1 fruit fly cellular context compared by ENCODE assay signal in the genomic region with DNA sequence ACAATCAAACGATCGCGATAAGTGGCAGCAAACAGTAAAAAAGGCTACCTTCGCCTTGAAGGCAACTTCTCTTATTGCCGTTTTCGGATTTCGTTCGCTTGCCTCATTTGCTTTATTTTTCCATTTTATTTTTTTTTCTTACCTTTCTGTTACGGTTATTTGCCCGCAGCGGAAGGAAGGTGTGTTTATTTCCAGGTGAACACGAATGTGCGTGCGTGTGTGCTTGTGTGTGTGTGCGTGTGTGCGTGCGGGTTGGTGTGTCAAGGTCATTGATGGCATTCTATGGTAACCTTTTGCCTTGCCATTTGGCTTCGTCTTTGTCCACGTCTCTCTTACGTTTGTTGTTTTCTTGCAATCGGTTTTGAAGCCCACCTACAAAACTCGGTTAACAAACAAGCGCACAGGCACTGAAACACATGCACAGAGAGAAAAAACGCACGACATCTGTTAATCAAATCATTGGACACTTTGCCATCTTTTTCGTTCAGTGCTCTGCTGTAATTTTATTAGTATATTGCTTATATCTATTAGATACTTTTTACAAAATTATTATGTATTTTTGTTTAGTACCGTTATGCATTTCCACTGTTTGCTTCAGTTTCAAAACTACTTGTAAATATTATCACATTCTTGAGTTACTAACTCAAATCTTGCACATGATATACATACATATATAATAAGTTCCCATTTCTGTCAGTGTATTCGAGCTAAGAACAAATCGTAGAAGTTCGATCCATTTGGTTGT.
TF ChIP-seq lines count a peak whose summit lies in the region.

No protein-coding gene starts in this region.

TF ChIP-seq in whole organism, embryonic, 481 proteins besides CTCF, POLR2A, EP300 and RAD21 (continued from another document and continues in another):
- no peak for TF ChIP-seq Atf-2 (GFP tag; optimal IDR thresholded peaks at IDR 0.05; lab: Kevin White, UChicago)
- TF ChIP-seq BtbVII (GFP tag; optimal IDR thresholded peaks at IDR 0.05; lab: Kevin White, UChicago) = peak; percentile 48
- no peak for TF ChIP-seq tin (GFP tag; optimal IDR thresholded peaks at IDR 0.05; lab: Kevin White, UChicago)
- no peak for TF ChIP-seq Elba2 (GFP tag; optimal IDR thresholded peaks at IDR 0.05; lab: Kevin White, UChicago)
- no peak for TF ChIP-seq usp (GFP tag; optimal IDR thresholded peaks at IDR 0.05; lab: Kevin White, UChicago)
- TF ChIP-seq mirr (GFP tag; optimal IDR thresholded peaks at IDR 0.05; lab: Kevin White, UChicago) = no peak
- TF ChIP-seq CG3838 (GFP tag; optimal IDR thresholded peaks at IDR 0.05; lab: Kevin White, UChicago) = no peak
- TF ChIP-seq HLH54F (GFP tag; optimal IDR thresholded peaks at IDR 0.05; lab: Kevin White, UChicago) = no peak
- TF ChIP-seq Opbp (GFP tag; IDR thresholded peaks at IDR 0.05; lab: Robert Waterston, UW; ENCODE audit: partially characterized antibody) = no peak
- no peak for TF ChIP-seq ac (GFP tag; optimal IDR thresholded peaks at IDR 0.05; lab: Kevin White, UChicago)
- no peak for TF ChIP-seq HLHmδ (GFP tag; optimal IDR thresholded peaks at IDR 0.05; lab: Kevin White, UChicago)
- TF ChIP-seq Optix (GFP tag; IDR thresholded peaks at IDR 0.05; lab: Robert Waterston, UW) = peak; percentile 13; the same call in 1 of the 3 replicates
- peak; percentile 31 for TF ChIP-seq CG2202 (tag; optimal IDR thresholded peaks at IDR 0.05; lab: Kevin White, UChicago)
- TF ChIP-seq Bgb (GFP tag; IDR thresholded peaks at IDR 0.05; lab: Robert Waterston, UW; ENCODE audit: partially characterized antibody) = no peak
- TF ChIP-seq CG17802 (tag; optimal IDR thresholded peaks at IDR 0.05; lab: Kevin White, UChicago) = peak; percentile 38
- TF ChIP-seq sc (optimal IDR thresholded peaks at IDR 0.05; lab: Kevin White, UChicago) = no peak
- peak; percentile 35 for TF ChIP-seq sc (GFP tag; optimal IDR thresholded peaks at IDR 0.05; lab: Kevin White, UChicago)
- peak; percentile 45 for TF ChIP-seq CG17385 (GFP tag; optimal IDR thresholded peaks at IDR 0.05; lab: Kevin White, UChicago)
- TF ChIP-seq chm (GFP tag; IDR thresholded peaks at IDR 0.05; lab: Robert Waterston, UW) = no peak
- no peak for TF ChIP-seq pb (GFP tag; optimal IDR thresholded peaks at IDR 0.05; lab: Kevin White, UChicago)
- TF ChIP-seq Lpt (GFP tag; optimal IDR thresholded peaks at IDR 0.05; lab: Kevin White, UChicago) = no peak
- TF ChIP-seq oc (tag; optimal IDR thresholded peaks at IDR 0.05; lab: Kevin White, UChicago) = no peak
- TF ChIP-seq nerfin-1 (tag; optimal IDR thresholded peaks at IDR 0.05; lab: Kevin White, UChicago) = peak; percentile 26
- peak; percentile 62; the same call in 1 of the 3 replicates for TF ChIP-seq CG3726 (GFP tag; IDR thresholded peaks at IDR 0.05; lab: Robert Waterston, UW)
- TF ChIP-seq tap (tag; optimal IDR thresholded peaks at IDR 0.05; lab: Kevin White, UChicago) = peak; percentile 60
- TF ChIP-seq CG10959 (GFP tag; IDR thresholded peaks at IDR 0.05; lab: Robert Waterston, UW) = peak; percentile 50
- TF ChIP-seq unpg (GFP tag; optimal IDR thresholded peaks at IDR 0.05; lab: Kevin White, UChicago) = peak; percentile 60
- TF ChIP-seq Sox102F (GFP tag; optimal IDR thresholded peaks at IDR 0.05; lab: Kevin White, UChicago) = peak; percentile 38
- TF ChIP-seq CoRest (tag; optimal IDR thresholded peaks at IDR 0.05; lab: Kevin White, UChicago) = peak; percentile 74
- TF ChIP-seq sisA (GFP tag; IDR thresholded peaks at IDR 0.05; lab: Robert Waterston, UW) = peak; percentile 56
- TF ChIP-seq CG7357 (GFP tag; IDR thresholded peaks at IDR 0.05; lab: Robert Waterston, UW) = peak; percentile 5; the same call in 1 of the 3 replicates
- TF ChIP-seq her (GFP tag; optimal IDR thresholded peaks at IDR 0.05; lab: Kevin White, UChicago) = no peak
- TF ChIP-seq danr (GFP tag; IDR thresholded peaks at IDR 0.05; lab: Robert Waterston, UW) = peak; percentile 72
- no peak for TF ChIP-seq crp (GFP tag; optimal IDR thresholded peaks at IDR 0.05; lab: Kevin White, UChicago)
- no peak for TF ChIP-seq CG7928 (GFP tag; optimal IDR thresholded peaks at IDR 0.05; lab: Kevin White, UChicago)
- TF ChIP-seq CrebB (tag; optimal IDR thresholded peaks at IDR 0.05; lab: Kevin White, UChicago) = no peak
- no peak for TF ChIP-seq CG12299 (tag; optimal IDR thresholded peaks at IDR 0.05; lab: Kevin White, UChicago)
- TF ChIP-seq cato (GFP tag; optimal IDR thresholded peaks at IDR 0.05; lab: Kevin White, UChicago; ENCODE audit: borderline replicate concordance) = no peak
- TF ChIP-seq Fer3 (tag; optimal IDR thresholded peaks at IDR 0.05; lab: Kevin White, UChicago) = peak; percentile 37
- TF ChIP-seq Stat92E (GFP tag; optimal IDR thresholded peaks at IDR 0.05; lab: Kevin White, UChicago) = no peak
- no peak for TF ChIP-seq CG6683 (GFP tag; optimal IDR thresholded peaks at IDR 0.05; lab: Kevin White, UChicago)
- no peak for TF ChIP-seq slp2 (GFP tag; optimal IDR thresholded peaks at IDR 0.05; lab: Kevin White, UChicago)
- no peak for TF ChIP-seq Dip3 (GFP tag; optimal IDR thresholded peaks at IDR 0.05; lab: Kevin White, UChicago)
- TF ChIP-seq CG14710 (tag; optimal IDR thresholded peaks at IDR 0.05; lab: Kevin White, UChicago) = peak; percentile 82
- no peak for TF ChIP-seq CG13894 (tag; optimal IDR thresholded peaks at IDR 0.05; lab: Kevin White, UChicago)
- peak; percentile 53 for TF ChIP-seq CG4820 (GFP tag; optimal IDR thresholded peaks at IDR 0.05; lab: Kevin White, UChicago)
- TF ChIP-seq pfk (GFP tag; optimal IDR thresholded peaks at IDR 0.05; lab: Kevin White, UChicago) = no peak
- TF ChIP-seq kah (GFP tag; optimal IDR thresholded peaks at IDR 0.05; lab: Kevin White, UChicago) = no peak
- TF ChIP-seq dimm (GFP tag; IDR thresholded peaks at IDR 0.05; lab: Robert Waterston, UW) = peak; percentile 17; the same call in 1 of the 2 replicates
- TF ChIP-seq CG11247 (GFP tag; IDR thresholded peaks at IDR 0.05; lab: Robert Waterston, UW) = peak; percentile 50; the same call in 1 of the 2 replicates
- no peak for TF ChIP-seq fu2 (GFP tag; optimal IDR thresholded peaks at IDR 0.05; lab: Kevin White, UChicago)
- TF ChIP-seq croc (GFP tag; conservative IDR thresholded peaks at IDR 0.05; lab: Robert Waterston, UW) = peak; percentile 13; the same call in 2 of the 3 replicates
- TF ChIP-seq eyg (GFP tag; optimal IDR thresholded peaks at IDR 0.05; lab: Kevin White, UChicago) = no peak
- peak; percentile 17 for TF ChIP-seq CG10274 (GFP tag; optimal IDR thresholded peaks at IDR 0.05; lab: Kevin White, UChicago)
- TF ChIP-seq CG8089 (GFP tag; optimal IDR thresholded peaks at IDR 0.05; lab: Kevin White, UChicago) = no peak
- TF ChIP-seq CG32532 (GFP tag; IDR thresholded peaks at IDR 0.05; lab: Robert Waterston, UW) = peak; percentile 52; the same call in 1 of the 2 replicates
- TF ChIP-seq CG15479 (GFP tag; optimal IDR thresholded peaks at IDR 0.05; lab: Kevin White, UChicago) = no peak
- TF ChIP-seq bcd (GFP tag; optimal IDR thresholded peaks at IDR 0.05; lab: Kevin White, UChicago) = peak; percentile 44
- peak; percentile 11 for TF ChIP-seq caup (GFP tag; optimal IDR thresholded peaks at IDR 0.05; lab: Kevin White, UChicago; ENCODE audit: severe bottlenecking)
- no peak for TF ChIP-seq CG9215 (GFP tag; IDR thresholded peaks at IDR 0.05; lab: Robert Waterston, UW)
- TF ChIP-seq ap (GFP tag; IDR thresholded peaks at IDR 0.05; lab: Robert Waterston, UW) = no peak
- no peak for TF ChIP-seq disco-r (GFP tag; optimal IDR thresholded peaks at IDR 0.05; lab: Kevin White, UChicago)
- TF ChIP-seq sens (GFP tag; lab: Kevin White, UChicago) = no peak
- peak; percentile 76 for TF ChIP-seq CG11456 (GFP tag; IDR thresholded peaks at IDR 0.05; lab: Robert Waterston, UW)
- peak; percentile 65; the same call in 2 of the 3 replicates for TF ChIP-seq B-H1 (GFP tag; IDR thresholded peaks at IDR 0.05; lab: Robert Waterston, UW)
- TF ChIP-seq Awh (GFP tag; IDR thresholded peaks at IDR 0.05; lab: Robert Waterston, UW) = 0 out of 2 replicates have a peak, but pooled peaks have one; percentile 37
- no peak for TF ChIP-seq ssp (GFP tag; IDR thresholded peaks at IDR 0.05; lab: Robert Waterston, UW)
- peak; percentile 16 for TF ChIP-seq CG8290 (GFP tag; optimal IDR thresholded peaks at IDR 0.05; lab: Kevin White, UChicago)
- peak in 1 of 2 experiments; percentile 39 for TF ChIP-seq CG8290 (tag; optimal IDR thresholded peaks at IDR 0.05; lab: Kevin White, UChicago)
- no peak for TF ChIP-seq chif (GFP tag; optimal IDR thresholded peaks at IDR 0.05; lab: Kevin White, UChicago)
- TF ChIP-seq mld (GFP tag; IDR thresholded peaks at IDR 0.05; lab: Robert Waterston, UW; ENCODE audit: partially characterized antibody) = no peak
- no peak for TF ChIP-seq tna (GFP tag; IDR thresholded peaks at IDR 0.05; lab: Robert Waterston, UW; ENCODE audit: partially characterized antibody)
- TF ChIP-seq klu (GFP tag; IDR thresholded peaks at IDR 0.05; lab: Robert Waterston, UW) = no peak; the same call in 1 of the 2 replicates
- TF ChIP-seq CG2116 (GFP tag; optimal IDR thresholded peaks at IDR 0.05; lab: Kevin White, UChicago) = peak; percentile 37
- TF ChIP-seq trem (tag; optimal IDR thresholded peaks at IDR 0.05; lab: Kevin White, UChicago) = peak; percentile 14
- no peak for TF ChIP-seq CG15011 (GFP tag; optimal IDR thresholded peaks at IDR 0.05; lab: Kevin White, UChicago)
- peak; percentile 76 for TF ChIP-seq Meics (GFP tag; optimal IDR thresholded peaks at IDR 0.05; lab: Kevin White, UChicago)
- peak; percentile 50 for TF ChIP-seq Xbp1 (GFP tag; optimal IDR thresholded peaks at IDR 0.05; lab: Kevin White, UChicago)
- TF ChIP-seq gt (GFP tag; IDR thresholded peaks at IDR 0.05; lab: Robert Waterston, UW) = 0 out of 2 replicates have a peak, but pooled peaks have one; percentile 22
- no peak for TF ChIP-seq vfl (GFP tag; optimal IDR thresholded peaks at IDR 0.05; lab: Kevin White, UChicago)
- peak; percentile 34 for TF ChIP-seq ftz-f1 (GFP tag; optimal IDR thresholded peaks at IDR 0.05; lab: Kevin White, UChicago)
- no peak for TF ChIP-seq CG13287 (GFP tag; IDR thresholded peaks at IDR 0.05; lab: Robert Waterston, UW; ENCODE audit: partially characterized antibody)
- TF ChIP-seq tgo (GFP tag; IDR thresholded peaks at IDR 0.05; lab: Robert Waterston, UW) = peak; percentile 36; the same call in 2 of the 3 replicates
- TF ChIP-seq Abd-B (GFP tag; optimal IDR thresholded peaks at IDR 0.05; lab: Kevin White, UChicago) = peak; percentile 26
- TF ChIP-seq kay (GFP tag; optimal IDR thresholded peaks at IDR 0.05; lab: Kevin White, UChicago) = no peak
- no peak for TF ChIP-seq CG43689 (GFP tag; IDR thresholded peaks at IDR 0.05; lab: Robert Waterston, UW)
- no peak for TF ChIP-seq hth (optimal IDR thresholded peaks at IDR 0.05; lab: Kevin White, UChicago)
- no peak for TF ChIP-seq CG3163 (GFP tag; optimal IDR thresholded peaks at IDR 0.05; lab: Kevin White, UChicago)
- no peak for TF ChIP-seq CG1529 (GFP tag; optimal IDR thresholded peaks at IDR 0.05; lab: Kevin White, UChicago)
- TF ChIP-seq CG12659 (GFP tag; optimal IDR thresholded peaks at IDR 0.05; lab: Kevin White, UChicago) = peak; percentile 59
- no peak for TF ChIP-seq CG17186 (GFP tag; optimal IDR thresholded peaks at IDR 0.05; lab: Kevin White, UChicago)
- TF ChIP-seq CG18011 (GFP tag; optimal IDR thresholded peaks at IDR 0.05; lab: Kevin White, UChicago) = peak; percentile 6
- TF ChIP-seq dmrt11E (tag; optimal IDR thresholded peaks at IDR 0.05; lab: Kevin White, UChicago) = peak; percentile 58
- TF ChIP-seq pzg (GFP tag; optimal IDR thresholded peaks at IDR 0.05; lab: Kevin White, UChicago) = no peak
- no peak for TF ChIP-seq CG16779 (GFP tag; IDR thresholded peaks at IDR 0.05; lab: Robert Waterston, UW)
- peak in 1 of 2 experiments; percentile 69 for TF ChIP-seq Hr51 (GFP tag; optimal IDR thresholded peaks at IDR 0.05; lab: Kevin White, UChicago)
- no peak for TF ChIP-seq Doc2 (GFP tag; IDR thresholded peaks at IDR 0.05; lab: Robert Waterston, UW)
- TF ChIP-seq luna (GFP tag; optimal IDR thresholded peaks at IDR 0.05; lab: Kevin White, UChicago) = no peak
- no peak for TF ChIP-seq Dll (GFP tag; IDR thresholded peaks at IDR 0.05; lab: Robert Waterston, UW; ENCODE audit: partially characterized antibody)
- TF ChIP-seq CG12236 (GFP tag; optimal IDR thresholded peaks at IDR 0.05; lab: Kevin White, UChicago) = no peak
- peak; percentile 65 for TF ChIP-seq CG30403 (GFP tag; optimal IDR thresholded peaks at IDR 0.05; lab: Kevin White, UChicago)
- TF ChIP-seq gcm2 (GFP tag; optimal IDR thresholded peaks at IDR 0.05; lab: Kevin White, UChicago) = no peak
- peak; percentile 48 for TF ChIP-seq CG10209 (GFP tag; optimal IDR thresholded peaks at IDR 0.05; lab: Kevin White, UChicago)
- no peak for TF ChIP-seq Dek (tag; optimal IDR thresholded peaks at IDR 0.05; lab: Kevin White, UChicago)
- TF ChIP-seq tio (GFP tag; optimal IDR thresholded peaks at IDR 0.05; lab: Kevin White, UChicago) = peak; percentile 55
- peak; percentile 4 for TF ChIP-seq schlank (tag; optimal IDR thresholded peaks at IDR 0.05; lab: Kevin White, UChicago)
- TF ChIP-seq nerfin-2 (GFP tag; IDR thresholded peaks at IDR 0.05; lab: Robert Waterston, UW; ENCODE audit: partially characterized antibody) = no peak
- TF ChIP-seq HLH3B (GFP tag; IDR thresholded peaks at IDR 0.05; lab: Robert Waterston, UW) = peak; percentile 44
- TF ChIP-seq CG12104 (GFP tag; optimal IDR thresholded peaks at IDR 0.05; lab: Kevin White, UChicago) = peak; percentile 23
- TF ChIP-seq CG8281 (tag; optimal IDR thresholded peaks at IDR 0.05; lab: Kevin White, UChicago) = no peak
- TF ChIP-seq ase (GFP tag; IDR thresholded peaks at IDR 0.05; lab: Robert Waterston, UW) = peak; percentile 66
- no peak; the same call in 1 of the 2 replicates for TF ChIP-seq Atf6 (GFP tag; IDR thresholded peaks at IDR 0.05; lab: Robert Waterston, UW)
- no peak for TF ChIP-seq Camta (GFP tag; optimal IDR thresholded peaks at IDR 0.05; lab: Kevin White, UChicago)
- no peak for TF ChIP-seq exex (tag; optimal IDR thresholded peaks at IDR 0.05; lab: Kevin White, UChicago)
- peak; percentile 29; the same call in 1 of the 2 replicates for TF ChIP-seq CG6689 (GFP tag; IDR thresholded peaks at IDR 0.05; lab: Robert Waterston, UW)
- peak; percentile 12 for TF ChIP-seq Nf-YB (GFP tag; optimal IDR thresholded peaks at IDR 0.05; lab: Kevin White, UChicago)
- TF ChIP-seq Ets65A (GFP tag; lab: Kevin White, UChicago) = peak; percentile 44
- peak; percentile 65 for TF ChIP-seq seq (GFP tag; IDR thresholded peaks at IDR 0.05; lab: Robert Waterston, UW)
- TF ChIP-seq crc (GFP tag; optimal IDR thresholded peaks at IDR 0.05; lab: Kevin White, UChicago) = no peak
- peak; percentile 48 for TF ChIP-seq HHEX (GFP tag; optimal IDR thresholded peaks at IDR 0.05; lab: Kevin White, UChicago)
- no peak for TF ChIP-seq NK7.1 (GFP tag; optimal IDR thresholded peaks at IDR 0.05; lab: Kevin White, UChicago)
- no peak for TF ChIP-seq psq (GFP tag; optimal IDR thresholded peaks at IDR 0.05; lab: Kevin White, UChicago)
- TF ChIP-seq CG4707 (GFP tag; optimal IDR thresholded peaks at IDR 0.05; lab: Kevin White, UChicago) = no peak
